Worm (Caenorhabditis elegans) whole organism, young adult: ENCODE measurements around the gene cnc-9.

Source experiments
- F10E7.11 ChIP-seq: sonication (generic microtip); optimal IDR thresholded peaks from 2 replicates; lab custom pipeline; 2017; ENCODE audit warnings: mild to moderate bottlenecking, missing genetic modification characterization, moderate library complexity, missing compliant biosample characterization
- F49E8.2 ChIP-seq: sonication (generic microtip); optimal IDR thresholded peaks from 3 replicates; lab custom pipeline; 2017; ENCODE audit warnings: missing genetic modification characterization, mild to moderate bottlenecking, missing compliant biosample characterization, antibody characterized with exemption, moderate library complexity; ENCODE audit not compliant: insufficient read depth
- F57C9.4 ChIP-seq: sonication (generic microtip); optimal IDR thresholded peaks from 2 replicates; lab custom pipeline; 2017; ENCODE audit warnings: mild to moderate bottlenecking, missing genetic modification characterization, missing compliant biosample characterization
- Y53G8AR.9 ChIP-seq: fragments of 200-800 bp; sonication (Bioruptor generic); conservative IDR thresholded peaks from 2 replicates; pipeline ENCODE4 v1.3.6; 2022; ENCODE audit warnings: missing genetic modification reagents, missing genetic modification characterization, missing compliant biosample characterization
- ccch-3 ChIP-seq: fragments of 200-800 bp; sonication (Bioruptor generic); optimal IDR thresholded peaks from 2 replicates; lab custom pipeline; 2018; ENCODE audit warnings: mild to moderate bottlenecking, missing genetic modification characterization, missing compliant biosample characterization
- ceh-79 ChIP-seq: sonication (generic microtip); optimal IDR thresholded peaks from 2 replicates; lab custom pipeline; 2017; ENCODE audit warnings: mild to moderate bottlenecking, missing genetic modification characterization, missing compliant biosample characterization
- efl-1 ChIP-seq: fragments of 150-350 bp; optimal IDR thresholded peaks from 2 replicates; lab custom pipeline; 2014; ENCODE audit warnings: missing biosample characterization, missing genetic modification reagents, missing genetic modification characterization
- let-607 ChIP-seq, 2 experiments: fragments of 200-800 bp in 1 of 2; sonication (Bioruptor generic) in 1 of 2; sonication (generic microtip) in 1 of 2; optimal IDR thresholded peaks; 2 replicates each; lab custom pipeline; 2016 to 2018; ENCODE audit warnings: mild to moderate bottlenecking in 2 of 2, missing compliant biosample characterization in 2 of 2, missing genetic modification characterization in 2 of 2, moderate library complexity in 2 of 2, missing genotype in 1 of 2
- pha-4 ChIP-seq: fragments of 150-350 bp; sonication (generic microtip); optimal IDR thresholded peaks from 2 replicates; lab custom pipeline; 2014; ENCODE audit warnings: missing biosample characterization, missing genetic modification reagents, missing genetic modification characterization
- snpc-4 ChIP-seq, 5 experiments: fragments of 150-350 bp in 1 of 5; sonication (generic microtip) in 4 of 5; optimal IDR thresholded peaks; 2 replicates each; lab custom pipeline; 2014 to 2018; ENCODE audit warnings: missing genetic modification characterization in 5 of 5, missing biosample characterization in 3 of 5, antibody characterized with exemption in 2 of 5, mild to moderate bottlenecking in 2 of 5, missing compliant biosample characterization in 2 of 5, missing genotype in 2 of 5, moderate library complexity in 2 of 5, missing genetic modification reagents in 1 of 5
- unc-130 ChIP-seq: sonication (generic microtip); optimal IDR thresholded peaks from 2 replicates; lab custom pipeline; 2016; ENCODE audit warnings: missing genetic modification reagents, missing genetic modification characterization, missing compliant biosample characterization
- ztf-28 ChIP-seq: fragments of 200-800 bp; sonication (Bioruptor generic); IDR thresholded peaks from 2 replicates; pipeline ENCODE4 v1.3.6; 2022; ENCODE audit warnings: missing genetic modification reagents, missing genetic modification characterization, missing compliant biosample characterization

- TF ChIP-seq F57C9.4 (tag; lab: Kevin White, UChicago) (no peak), let-607 (tag; optimal IDR thresholded peaks at IDR 0.05; lab: Kevin White, UChicago) (no peak), ccch-3 (GFP tag; lab: Kevin White, UChicago) (no peak), efl-1 (GFP tag; lab: Kevin White, UChicago) (no peak), pha-4 (tag; lab: Kevin White, UChicago) (no peak), ceh-79 (tag; lab: Kevin White, UChicago) (no peak), unc-130 (no peak), Y53G8AR.9 (no peak), F49E8.2 (tag; lab: Kevin White, UChicago) (no peak), ztf-28 (GFP tag; lab: Robert Waterston, UW) (no peak), snpc-4 (GFP tag; optimal IDR thresholded peaks at IDR 0.05; lab: Kevin White, UChicago) (no peak), snpc-4 (tag; optimal IDR thresholded peaks at IDR 0.05; lab: Kevin White, UChicago) (no peak), F10E7.11 (no peak)
Measured at ce11 chrV:7364951-7365350, 35.0 kb downstream of the cnc-9 start, which contains the start of gene exc-13.
